Worm (Caenorhabditis elegans) whole organism, midembryonic: ENCODE results near the gene F15B9.11.

Source experiments
- cog-1 ChIP-seq: sonication (generic microtip); optimal IDR thresholded peaks from 2 replicates; lab custom pipeline; 2016; ENCODE audit warnings: missing genetic modification characterization, missing compliant biosample characterization
- med-1 ChIP-seq: sonication (generic microtip); optimal IDR thresholded peaks from 2 replicates; lab custom pipeline; 2017; ENCODE audit warnings: missing genetic modification characterization, mild to moderate bottlenecking, missing compliant biosample characterization, antibody characterized with exemption, missing genetic modification reagents; ENCODE audit not compliant: insufficient read depth
- tab-1 ChIP-seq: fragments of 200-800 bp; sonication (Bioruptor generic); IDR thresholded peaks from 2 replicates; pipeline ENCODE4 v1.3.6; 2022; ENCODE audit warnings: missing genetic modification characterization, missing compliant biosample characterization
- ztf-23 ChIP-seq: fragments of 200-800 bp; sonication (Bioruptor generic); IDR thresholded peaks from 2 replicates; pipeline ENCODE4 v1.3.6; 2022; ENCODE audit warnings: missing genetic modification reagents, missing genetic modification characterization, missing compliant biosample characterization
- ztf-29 ChIP-seq: fragments of 200-800 bp; sonication (Bioruptor generic); IDR thresholded peaks from 2 replicates; pipeline ENCODE4 v1.3.6; 2022; ENCODE audit warnings: missing genetic modification reagents, missing genetic modification characterization, missing compliant biosample characterization

- TF ChIP-seq med-1 = no peak
- TF ChIP-seq ztf-23 (GFP tag; lab: Robert Waterston, UW) = no peak
- no peak for TF ChIP-seq ztf-29 (GFP tag; lab: Robert Waterston, UW)
- TF ChIP-seq tab-1 = no peak
- no peak for TF ChIP-seq cog-1 (tag; lab: Kevin White, UChicago)
Measured at ce11 chrV:12944775-12945174, 47.9 kb downstream of the F15B9.11 start, which contains the start of gene grl-2.
